Fruit fly (Drosophila melanogaster) whole organism, embryonic: ENCODE results near the gene CG10803.
A peak's percentile ranks its signal among the peaks of the same experiment; 100 is the strongest.

Experiments used
- Aef1 ChIP-seq: fragments of 200-800 bp; sonication (Bioruptor generic); IDR thresholded peaks from 3 replicates; pipeline ENCODE4 v1.3.6; 2022; ENCODE audit warnings: missing biosample characterization, missing genetic modification characterization
- B-H2 ChIP-seq: fragments of 200-800 bp; sonication (Bioruptor generic); optimal IDR thresholded peaks from 2 replicates; lab custom pipeline; 2018; ENCODE audit warnings: missing biosample characterization, mild to moderate bottlenecking, missing genetic modification characterization
- BEAF-32 ChIP-seq: fragments of 200-800 bp; sonication (Bioruptor generic); optimal IDR thresholded peaks from 3 replicates; lab custom pipeline; 2017; ENCODE audit warnings: missing biosample characterization, missing genetic modification characterization, mild to moderate bottlenecking, moderate library complexity, missing genetic modification reagents
- C15 ChIP-seq: fragments of 200-800 bp; sonication (Bioruptor generic); IDR thresholded peaks from 3 replicates; pipeline ENCODE4 v1.3.6; 2022; ENCODE audit warnings: missing biosample characterization, missing genetic modification characterization
- CG10267 ChIP-seq: fragments of 200-800 bp; sonication (Bioruptor generic); optimal IDR thresholded peaks from 2 replicates; lab custom pipeline; 2018; ENCODE audit warnings: missing biosample characterization, mild to moderate bottlenecking, missing genetic modification characterization, moderate library complexity
- CG10959 ChIP-seq: fragments of 200-800 bp; sonication (Bioruptor generic); IDR thresholded peaks from 2 replicates; pipeline ENCODE4 v1.3.6; 2022; ENCODE audit warnings: missing biosample characterization, missing genetic modification characterization
- CG11085 ChIP-seq: fragments of 200-800 bp; sonication (Bioruptor generic); IDR thresholded peaks from 2 replicates; pipeline ENCODE4 v1.3.6; 2022; ENCODE audit warnings: missing biosample characterization, missing genetic modification characterization
- CG11093 ChIP-seq: fragments of 200-800 bp; sonication (Bioruptor generic); IDR thresholded peaks from 3 replicates; pipeline ENCODE4 v1.3.6; 2022; ENCODE audit warnings: missing biosample characterization, missing genetic modification characterization
- CG11504 ChIP-seq: fragments of 200-800 bp; sonication (Bioruptor generic); optimal IDR thresholded peaks from 3 replicates; lab custom pipeline; 2019; ENCODE audit warnings: missing biosample characterization, mild to moderate bottlenecking, missing genetic modification characterization, moderate library complexity
- CG12659 ChIP-seq: fragments of 200-800 bp; sonication (Bioruptor generic); optimal IDR thresholded peaks from 3 replicates; lab custom pipeline; 2017; ENCODE audit warnings: mild to moderate bottlenecking, missing biosample characterization, missing genetic modification reagents, missing genetic modification characterization
- CG13296 ChIP-seq: fragments of 200-800 bp; sonication (Bioruptor generic); optimal IDR thresholded peaks from 3 replicates; lab custom pipeline; 2018; ENCODE audit warnings: missing biosample characterization, mild to moderate bottlenecking, missing genetic modification characterization
- CG15073 ChIP-seq: fragments of 200-800 bp; sonication (Bioruptor generic); optimal IDR thresholded peaks from 2 replicates; lab custom pipeline; 2016; ENCODE audit warnings: missing biosample characterization, missing genetic modification characterization
- CG15696 ChIP-seq: fragments of 200-800 bp; sonication (Bioruptor generic); optimal IDR thresholded peaks from 2 replicates; lab custom pipeline; 2019; ENCODE audit warnings: missing biosample characterization, mild to moderate bottlenecking, missing genetic modification characterization, moderate library complexity
- CG16813 ChIP-seq: fragments of 200-800 bp; sonication (Bioruptor generic); IDR thresholded peaks from 3 replicates; pipeline ENCODE4 v1.3.6; 2022; ENCODE audit warnings: missing biosample characterization, missing genetic modification characterization; ENCODE audit not compliant: partially characterized antibody
- CG17361 ChIP-seq: fragments of 200-800 bp; sonication (Bioruptor generic); IDR thresholded peaks from 3 replicates; pipeline ENCODE4 v1.3.6; 2022; ENCODE audit warnings: missing biosample characterization, missing genetic modification characterization
- CG18619 ChIP-seq: fragments of 200-800 bp; sonication (Bioruptor generic); optimal IDR thresholded peaks from 3 replicates; lab custom pipeline; 2017; ENCODE audit warnings: missing biosample characterization, mild to moderate bottlenecking, missing genetic modification characterization
- CG3281 ChIP-seq: fragments of 200-800 bp; sonication (Bioruptor generic); optimal IDR thresholded peaks from 3 replicates; lab custom pipeline; 2017; ENCODE audit warnings: missing biosample characterization, mild to moderate bottlenecking, missing genetic modification characterization
- CG3995 ChIP-seq: fragments of 200-800 bp; sonication (Bioruptor generic); optimal IDR thresholded peaks from 3 replicates; lab custom pipeline; 2016; ENCODE audit warnings: missing biosample characterization, missing genetic modification characterization
- CG4360 ChIP-seq: fragments of 200-800 bp; sonication (Bioruptor generic); IDR thresholded peaks from 2 replicates; pipeline ENCODE4 v1.3.6; 2022; ENCODE audit warnings: missing biosample characterization, missing genetic modification characterization
- CG7963 ChIP-seq: fragments of 200-800 bp; sonication (Bioruptor generic); IDR thresholded peaks from 3 replicates; pipeline ENCODE4 v1.3.6; 2022; ENCODE audit warnings: missing biosample characterization, missing genetic modification characterization; ENCODE audit not compliant: partially characterized antibody
- CG8281 ChIP-seq: fragments of 200-800 bp; sonication (Bioruptor generic); optimal IDR thresholded peaks from 2 replicates; lab custom pipeline; 2018; ENCODE audit warnings: missing biosample characterization, mild to moderate bottlenecking, missing genetic modification characterization, moderate library complexity
- CG8478 ChIP-seq: fragments of >200 bp; optimal IDR thresholded peaks from 2 replicates; lab custom pipeline; 2018
- CG9215 ChIP-seq: fragments of 200-800 bp; sonication (Bioruptor generic); IDR thresholded peaks from 2 replicates; pipeline ENCODE4 v1.3.6; 2022; ENCODE audit warnings: missing biosample characterization, missing genetic modification characterization
- CG9797 ChIP-seq: fragments of 200-800 bp; sonication (Bioruptor generic); optimal IDR thresholded peaks from 3 replicates; lab custom pipeline; 2018; ENCODE audit warnings: missing biosample characterization, mild to moderate bottlenecking, missing genetic modification characterization
- Chrac-16 ChIP-seq: fragments of 200-800 bp; sonication (Bioruptor generic); optimal IDR thresholded peaks from 3 replicates; lab custom pipeline; 2016; ENCODE audit warnings: missing biosample characterization, missing genetic modification characterization
- D ChIP-seq, 2 experiments: fragments of 200-800 bp in 1 of 2; fragments of >200 bp in 1 of 2; sonication (Bioruptor generic) in 1 of 2; optimal IDR thresholded peaks; 2 replicates in 1 of 2; 3 replicates in 1 of 2; lab custom pipeline; 2017; ENCODE audit warnings: mild to moderate bottlenecking in 1 of 2, missing biosample characterization in 1 of 2, missing genetic modification characterization in 1 of 2, missing genetic modification reagents in 1 of 2
- Dad ChIP-seq: fragments of 200-800 bp; sonication (Bioruptor generic); optimal IDR thresholded peaks from 3 replicates; lab custom pipeline; 2016; ENCODE audit warnings: missing biosample characterization, missing genetic modification characterization
- Dbx ChIP-seq: fragments of 200-800 bp; sonication (Bioruptor generic); IDR thresholded peaks from 3 replicates; pipeline ENCODE4 v1.3.6; 2022; ENCODE audit warnings: missing biosample characterization, missing genetic modification characterization
- Ets65A ChIP-seq: fragments of 200-800 bp; sonication (Bioruptor generic); peaks from one replicate; lab custom pipeline; 2016; ENCODE audit warnings: missing biosample characterization, missing genetic modification characterization
- GATAe ChIP-seq: fragments of 200-800 bp; sonication (Bioruptor generic); conservative IDR thresholded peaks from 2 replicates; pipeline ENCODE4 v1.3.6; 2022; ENCODE audit warnings: missing biosample characterization, missing genetic modification characterization
- HLH3B ChIP-seq: fragments of 200-800 bp; sonication (Bioruptor generic); IDR thresholded peaks from 2 replicates; pipeline ENCODE4 v1.3.6; 2022; ENCODE audit warnings: missing biosample characterization, missing genetic modification characterization
- Mrtf ChIP-seq: fragments of 200-800 bp; sonication (Bioruptor generic); IDR thresholded peaks from 3 replicates; pipeline ENCODE4 v1.3.6; 2022; ENCODE audit warnings: missing biosample characterization, missing genetic modification characterization
- NC2α ChIP-seq: fragments of 200-800 bp; sonication (Bioruptor generic); optimal IDR thresholded peaks from 2 replicates; lab custom pipeline; 2016; ENCODE audit warnings: missing biosample characterization, missing genetic modification characterization
- Sox102F ChIP-seq: fragments of 200-800 bp; sonication (Bioruptor generic); optimal IDR thresholded peaks from 2 replicates; lab custom pipeline; 2018; ENCODE audit warnings: missing biosample characterization, mild to moderate bottlenecking, missing genetic modification characterization, moderate library complexity
- YL-1 ChIP-seq: fragments of 200-800 bp; sonication (Bioruptor generic); optimal IDR thresholded peaks from 3 replicates; lab custom pipeline; 2017; ENCODE audit warnings: missing biosample characterization, mild to moderate bottlenecking, missing genetic modification characterization
- abd-A ChIP-seq: fragments of 200-800 bp; sonication (Bioruptor generic); optimal IDR thresholded peaks from 3 replicates; lab custom pipeline; 2019; ENCODE audit warnings: missing biosample characterization, mild to moderate bottlenecking, missing genetic modification characterization, moderate library complexity
- ap ChIP-seq: fragments of 200-800 bp; sonication (Bioruptor generic); IDR thresholded peaks from 2 replicates; pipeline ENCODE4 v1.3.6; 2022; ENCODE audit warnings: missing biosample characterization, missing genetic modification characterization
- bab2 ChIP-seq: fragments of 200-800 bp; sonication (Bioruptor generic); optimal IDR thresholded peaks from 2 replicates; lab custom pipeline; 2016; ENCODE audit warnings: missing biosample characterization, missing genetic modification characterization
- bbx ChIP-seq: fragments of 200-800 bp; sonication (Bioruptor generic); IDR thresholded peaks from 2 replicates; pipeline ENCODE4 v1.3.6; 2022; ENCODE audit warnings: missing biosample characterization, missing genetic modification characterization; ENCODE audit not compliant: partially characterized antibody
- bowl ChIP-seq: fragments of 200-800 bp; sonication (Bioruptor generic); IDR thresholded peaks from 2 replicates; pipeline ENCODE4 v1.3.6; 2022; ENCODE audit warnings: missing biosample characterization, missing genetic modification characterization
- chm ChIP-seq: fragments of 200-800 bp; sonication (Bioruptor generic); IDR thresholded peaks from 2 replicates; pipeline ENCODE4 v1.3.6; 2022; ENCODE audit warnings: missing biosample characterization, missing genetic modification characterization
- crol ChIP-seq: fragments of 200-800 bp; sonication (Bioruptor generic); IDR thresholded peaks from 2 replicates; pipeline ENCODE4 v1.3.6; 2022; ENCODE audit warnings: missing biosample characterization, missing genetic modification characterization
- gcm ChIP-seq: fragments of 200-800 bp; sonication (Bioruptor generic); optimal IDR thresholded peaks from 2 replicates; lab custom pipeline; 2019; ENCODE audit warnings: missing biosample characterization, mild to moderate bottlenecking, missing genetic modification characterization, moderate library complexity
- lmd ChIP-seq: fragments of 200-800 bp; sonication (Bioruptor generic); IDR thresholded peaks from 2 replicates; pipeline ENCODE4 v1.3.6; 2022; ENCODE audit warnings: missing biosample characterization, missing genetic modification characterization
- run ChIP-seq: fragments of 200-800 bp; sonication (Bioruptor generic); optimal IDR thresholded peaks from 3 replicates; lab custom pipeline; 2018; ENCODE audit warnings: missing biosample characterization, mild to moderate bottlenecking, missing genetic modification characterization
- sna ChIP-seq: fragments of 200-800 bp; sonication (Bioruptor generic); IDR thresholded peaks from 2 replicates; pipeline ENCODE4 v1.3.6; 2022; ENCODE audit warnings: missing biosample characterization, missing genetic modification characterization; ENCODE audit not compliant: partially characterized antibody
- trem ChIP-seq: fragments of 200-800 bp; optimal IDR thresholded peaks from 3 replicates; lab custom pipeline; 2019; ENCODE audit warnings: missing biosample characterization, mild to moderate bottlenecking, missing genetic modification characterization, moderate library complexity
- trh ChIP-seq: fragments of 200-800 bp; sonication (Bioruptor generic); optimal IDR thresholded peaks from 2 replicates; lab custom pipeline; 2016; ENCODE audit warnings: missing biosample characterization, missing genetic modification characterization

CG10803 gene

dm6 chrX:3482119-3483014, 3.1 kb upstream of the CG10803 start, which contains the start of the genes CG10804 and CG10802 (continued):
- TF ChIP-seq CG11504 (tag; lab: Kevin White, UChicago) (no peak), CG4360 (GFP tag; lab: Robert Waterston, UW) (no peak), CG9797 (peak; percentile 45), Mrtf (peak; percentile 70), abd-A (tag; lab: Kevin White, UChicago) (no peak), CG13296 (GFP tag; lab: Kevin White, UChicago) (peak; percentile 46), Aef1 (GFP tag; lab: Robert Waterston, UW) (peak; percentile 84), Chrac-16 (GFP tag; lab: Kevin White, UChicago) (peak; percentile 84), CG7963 (GFP tag; lab: Robert Waterston, UW) (0 out of 3 replicates have a peak, but pooled peaks have one; percentile 38), run (tag; lab: Kevin White, UChicago) (no peak), bab2 (GFP tag; lab: Kevin White, UChicago) (peak; percentile 77), Ets65A (GFP tag; lab: Kevin White, UChicago) (peak; percentile 98), CG8478 (lab: Kevin White, UChicago) (no peak), Sox102F (GFP tag; lab: Kevin White, UChicago) (peak; percentile 74), CG3281 (GFP tag; lab: Kevin White, UChicago) (peak; percentile 58), CG10267 (tag; lab: Kevin White, UChicago) (peak; percentile 67), CG15073 (GFP tag; lab: Kevin White, UChicago) (peak; percentile 33), Dad (GFP tag; lab: Kevin White, UChicago) (peak; percentile 39), HLH3B (GFP tag; lab: Robert Waterston, UW) (peak; percentile 75), CG16813 (peak; percentile 77), NC2α (GFP tag; lab: Kevin White, UChicago) (no peak), sna (GFP tag; lab: Robert Waterston, UW) (peak; percentile 74), D (optimal IDR thresholded peaks at IDR 0.05; lab: Kevin White, UChicago) (peak; percentile 15), D (GFP tag; optimal IDR thresholded peaks at IDR 0.05; lab: Kevin White, UChicago) (peak; percentile 32), gcm (GFP tag; lab: Kevin White, UChicago) (no peak), C15 (GFP tag; lab: Robert Waterston, UW) (no peak), B-H2 (GFP tag; lab: Kevin White, UChicago) (peak; percentile 36), Dbx (peak; percentile 83), BEAF-32 (GFP tag; lab: Kevin White, UChicago) (peak; percentile 85), CG17361 (GFP tag; lab: Robert Waterston, UW) (peak; percentile 82), CG12659 (GFP tag; lab: Kevin White, UChicago) (peak; percentile 82), CG9215 (peak; percentile 88), trh (GFP tag; lab: Kevin White, UChicago) (no peak), crol (GFP tag; lab: Robert Waterston, UW) (0 out of 2 replicates have a peak, but pooled peaks have one; percentile 18), ap (GFP tag; lab: Robert Waterston, UW) (0 out of 2 replicates have a peak, but pooled peaks have one; percentile 21), lmd (GFP tag; lab: Robert Waterston, UW) (peak; percentile 80), YL-1 (GFP tag; lab: Kevin White, UChicago) (no peak), CG3995 (GFP tag; lab: Kevin White, UChicago) (peak; percentile 98), CG8281 (tag; lab: Kevin White, UChicago) (no peak), bbx (GFP tag; lab: Robert Waterston, UW) (no peak), trem (tag; lab: Kevin White, UChicago) (peak; percentile 59), CG10959 (GFP tag; lab: Robert Waterston, UW) (peak; percentile 63), chm (GFP tag; lab: Robert Waterston, UW) (peak; percentile 64; the same call in 1 of the 2 replicates), GATAe (GFP tag; lab: Robert Waterston, UW) (peak; percentile 61; the same call in 1 of the 2 replicates), CG18619 (GFP tag; lab: Kevin White, UChicago) (no peak), CG11093 (GFP tag; lab: Robert Waterston, UW) (peak; percentile 80), CG11085 (GFP tag; lab: Robert Waterston, UW) (peak; percentile 83), bowl (GFP tag; lab: Robert Waterston, UW) (0 out of 2 replicates have a peak, but pooled peaks have one; percentile 20), CG15696 (tag; lab: Kevin White, UChicago) (peak; percentile 55)
